Worm (Caenorhabditis elegans) whole organism, L4 larva: Measurements from ENCODE around the gene ssq-1.

Source experiments
- R02D3.7 ChIP-seq: fragments of 150-350 bp; sonication (generic microtip); optimal IDR thresholded peaks from 3 replicates; lab custom pipeline; 2014; ENCODE audit warnings: missing biosample characterization, missing genetic modification characterization
- aly-2 ChIP-seq: sonication (generic microtip); optimal IDR thresholded peaks from 2 replicates; lab custom pipeline; 2018; ENCODE audit warnings: missing biosample characterization, missing genetic modification characterization
- ceh-82 ChIP-seq: sonication (generic microtip); optimal IDR thresholded peaks from 2 replicates; lab custom pipeline; 2017; ENCODE audit warnings: missing biosample characterization, missing genetic modification characterization
- duxl-1 ChIP-seq: sonication (generic microtip); optimal IDR thresholded peaks from 2 replicates; lab custom pipeline; 2016; ENCODE audit warnings: mild to moderate bottlenecking, missing genetic modification characterization, moderate library complexity, missing compliant biosample characterization; ENCODE audit not compliant: poor library complexity
- egl-43 ChIP-seq: fragments of 200-800 bp; sonication (Bioruptor generic); IDR thresholded peaks from 2 replicates; pipeline ENCODE4 v1.3.6; 2022; ENCODE audit warnings: missing genetic modification reagents, missing genetic modification characterization, missing compliant biosample characterization
- hif-1 ChIP-seq, 2 experiments: sonication (generic microtip); optimal IDR thresholded peaks; 2 replicates each; lab custom pipeline; 2016 to 2017; ENCODE audit warnings: missing compliant biosample characterization in 2 of 2, missing genetic modification characterization in 2 of 2, missing genetic modification reagents in 2 of 2, missing genotype in 2 of 2, mild to moderate bottlenecking in 1 of 2
- nhr-10 ChIP-seq: fragments of 150-350 bp; optimal IDR thresholded peaks from 2 replicates; lab custom pipeline; 2014; ENCODE audit warnings: missing biosample characterization, missing genetic modification characterization
- nhr-237 ChIP-seq: sonication (generic microtip); optimal IDR thresholded peaks from 2 replicates; lab custom pipeline; 2017; ENCODE audit warnings: missing biosample characterization, missing genetic modification characterization
- snpc-4 ChIP-seq: fragments of 150-350 bp; optimal IDR thresholded peaks from 2 replicates; lab custom pipeline; 2014; ENCODE audit warnings: missing biosample characterization, missing genetic modification characterization
- ztf-11 ChIP-seq: fragments of 150-350 bp; optimal IDR thresholded peaks from 2 replicates; lab custom pipeline; 2014; ENCODE audit warnings: missing biosample characterization, missing genetic modification characterization

- TF ChIP-seq duxl-1 (tag; lab: Kevin White, UChicago), result no peak
- no peak for TF ChIP-seq hif-1 (tag; optimal IDR thresholded peaks at IDR 0.05; lab: Kevin White, UChicago)
- TF ChIP-seq aly-2 (tag; lab: Kevin White, UChicago), result no peak
- TF ChIP-seq nhr-237, result no peak
- no peak for TF ChIP-seq R02D3.7
- no peak for TF ChIP-seq ceh-82 (tag; lab: Kevin White, UChicago)
- TF ChIP-seq ztf-11 (tag; lab: Kevin White, UChicago), result no peak
- no peak for TF ChIP-seq egl-43 (GFP tag; lab: Robert Waterston, UW)
- TF ChIP-seq snpc-4 (tag; lab: Kevin White, UChicago), result no peak
- TF ChIP-seq nhr-10 (tag; lab: Kevin White, UChicago), result no peak
These were observed 12.4 kb downstream of the ssq-1 start, which contains the start of the genes K07F5.15 and K07F5.22 for ce11 chrIV:9864778-9865177.
